Fruit fly (Drosophila melanogaster) whole organism, prepupa: ENCODE measurements around the gene CG31100.
A peak's percentile ranks its signal among the peaks of the same experiment; 100 is the strongest.

Experiments used
- CG10631 ChIP-seq: fragments of 200-800 bp; sonication (Bioruptor generic); optimal IDR thresholded peaks from 2 replicates; lab custom pipeline; 2016; ENCODE audit warnings: missing biosample characterization, missing genetic modification characterization
- CG16779 ChIP-seq: fragments of 200-800 bp; sonication (Bioruptor generic); optimal IDR thresholded peaks from 3 replicates; lab custom pipeline; 2017; ENCODE audit warnings: missing biosample characterization, mild to moderate bottlenecking, missing genetic modification characterization
- CG6163 ChIP-seq: fragments of 200-800 bp; sonication (Bioruptor generic); IDR thresholded peaks from 3 replicates; pipeline ENCODE4 v1.3.6; 2022; ENCODE audit warnings: missing biosample characterization, missing genetic modification characterization
- CG8632 ChIP-seq: fragments of 200-800 bp; sonication (Bioruptor generic); optimal IDR thresholded peaks from 3 replicates; lab custom pipeline; 2016; ENCODE audit warnings: missing biosample characterization, missing genetic modification characterization
- Lpt ChIP-seq: fragments of 200-800 bp; sonication (Bioruptor generic); optimal IDR thresholded peaks from 3 replicates; lab custom pipeline; 2016; ENCODE audit warnings: missing biosample characterization, missing genetic modification characterization
- OdsH ChIP-seq: fragments of 200-800 bp; sonication (Bioruptor generic); optimal IDR thresholded peaks from 3 replicates; lab custom pipeline; 2016; ENCODE audit warnings: missing biosample characterization, missing genetic modification characterization
- pdm3 ChIP-seq: fragments of 200-800 bp; sonication (Bioruptor generic); optimal IDR thresholded peaks from 3 replicates; lab custom pipeline; 2016; ENCODE audit warnings: missing biosample characterization, missing genetic modification characterization
- spab ChIP-seq: fragments of 200-800 bp; sonication (Bioruptor generic); optimal IDR thresholded peaks from 2 replicates; lab custom pipeline; 2017; ENCODE audit warnings: missing biosample characterization, mild to moderate bottlenecking, missing genetic modification characterization, missing genetic modification reagents
- ss ChIP-seq, 2 experiments: fragments of 200-800 bp; sonication (Bioruptor generic); optimal IDR thresholded peaks; 2 replicates in 1 of 2; 3 replicates in 1 of 2; lab custom pipeline; 2017 to 2018; ENCODE audit warnings: mild to moderate bottlenecking in 2 of 2, missing biosample characterization in 2 of 2, missing genetic modification characterization in 2 of 2, moderate library complexity in 1 of 2
- topi ChIP-seq: fragments of 200-800 bp; sonication (Bioruptor generic); optimal IDR thresholded peaks from 3 replicates; lab custom pipeline; 2016; ENCODE audit warnings: missing biosample characterization, missing genetic modification characterization

DNA sequence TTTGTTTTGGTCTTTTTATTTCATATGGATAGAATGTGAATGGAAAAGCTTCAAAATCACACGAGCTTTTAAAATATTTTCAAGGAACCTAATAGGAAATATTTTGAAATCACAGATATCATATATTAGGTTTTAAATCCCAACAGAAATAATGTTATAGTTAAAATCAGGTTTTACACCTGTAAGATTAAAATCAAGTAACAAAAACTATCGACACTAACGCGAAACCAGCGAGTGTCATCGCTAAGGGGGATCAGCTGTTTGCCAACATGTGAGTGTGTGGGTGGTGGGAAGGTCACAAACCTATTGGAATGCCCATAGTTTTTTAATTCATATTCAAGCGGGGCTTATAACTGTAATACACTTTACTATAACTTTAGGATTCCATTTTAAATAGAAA lies 35.2 kb upstream of the CG31100 start, which contains the start of gene hyx:
- TF ChIP-seq CG6163 = no peak
- TF ChIP-seq Lpt (GFP tag; lab: Kevin White, UChicago) = peak; percentile 22
- TF ChIP-seq CG10631 (GFP tag; lab: Kevin White, UChicago) = peak; percentile 1
- no peak for TF ChIP-seq ss (GFP tag; optimal IDR thresholded peaks at IDR 0.05; lab: Kevin White, UChicago)
- no peak for TF ChIP-seq CG16779 (tag; lab: Kevin White, UChicago)
- TF ChIP-seq CG8632 = no peak
- no peak for TF ChIP-seq pdm3 (GFP tag; lab: Kevin White, UChicago)
- TF ChIP-seq spab (GFP tag; lab: Kevin White, UChicago) = no peak
- TF ChIP-seq OdsH = no peak
- peak; percentile 40 for TF ChIP-seq topi (GFP tag; lab: Kevin White, UChicago)
